Worm (Caenorhabditis elegans) whole organism, L1 larva: Measurements from ENCODE around the gene F38A5.6.

Experiments used
- ceh-90 ChIP-seq: sonication (generic microtip); optimal IDR thresholded peaks from 2 replicates; lab custom pipeline; 2016; ENCODE audit warnings: missing genetic modification characterization, missing compliant biosample characterization
- dpl-1 ChIP-seq, 3 experiments: fragments of 150-350 bp in 2 of 3; sonication (generic microtip) in 1 of 3; optimal IDR thresholded peaks; 2 replicates each; lab custom pipeline; 2014 to 2017; ENCODE audit warnings: missing biosample characterization in 3 of 3, missing genetic modification characterization in 3 of 3, missing genetic modification reagents in 3 of 3
- efl-1 ChIP-seq, 4 experiments: fragments of 150-350 bp; optimal IDR thresholded peaks in 3 of 4; peaks in 1 of 4; 1 replicate in 1 of 4; 2 replicates in 3 of 4; lab custom pipeline; 2014; ENCODE audit warnings: missing biosample characterization in 2 of 4, missing genetic modification characterization in 2 of 4, missing genetic modification reagents in 2 of 4
- egl-27 ChIP-seq, 2 experiments: fragments of 150-350 bp in 1 of 2; sonication (generic microtip); optimal IDR thresholded peaks; 3 replicates each; lab custom pipeline; 2017 to 2018; ENCODE audit warnings: missing biosample characterization in 2 of 2, missing genetic modification characterization in 2 of 2, missing genetic modification reagents in 2 of 2
- hpl-2 ChIP-seq: fragments of 150-350 bp; optimal IDR thresholded peaks from 2 replicates; lab custom pipeline; 2014; ENCODE audit warnings: missing biosample characterization, missing genetic modification reagents, missing genetic modification characterization
- jun-1 ChIP-seq: fragments of 150-350 bp; optimal IDR thresholded peaks from 2 replicates; lab custom pipeline; 2014; ENCODE audit warnings: missing biosample characterization, missing genetic modification reagents, missing genetic modification characterization
- lin-13 ChIP-seq: fragments of 150-350 bp; optimal IDR thresholded peaks from 2 replicates; lab custom pipeline; 2014; ENCODE audit warnings: missing biosample characterization, missing genetic modification reagents, missing genetic modification characterization
- lsy-2 ChIP-seq, 2 experiments: fragments of 150-350 bp; optimal IDR thresholded peaks; 2 replicates each; lab custom pipeline; 2014; ENCODE audit warnings: missing biosample characterization in 2 of 2, missing genetic modification characterization in 2 of 2
- sox-4 ChIP-seq: sonication (generic microtip); optimal IDR thresholded peaks from 2 replicates; lab custom pipeline; 2016; ENCODE audit warnings: missing genetic modification characterization, missing compliant biosample characterization
- sup-37 ChIP-seq: fragments of 200-800 bp; sonication (Bioruptor generic); optimal IDR thresholded peaks from 2 replicates; lab custom pipeline; 2018; ENCODE audit warnings: mild to moderate bottlenecking, missing genetic modification characterization, missing compliant biosample characterization
- unc-30 ChIP-seq: sonication (generic microtip); optimal IDR thresholded peaks from 2 replicates; lab custom pipeline; 2017; ENCODE audit warnings: missing biosample characterization, missing genetic modification characterization
- unc-62 ChIP-seq: fragments of 150-350 bp; optimal IDR thresholded peaks from 2 replicates; lab custom pipeline; 2014; ENCODE audit warnings: missing biosample characterization, missing genetic modification reagents, missing genetic modification characterization
- ztf-11 ChIP-seq, 2 experiments: sonication (generic microtip); optimal IDR thresholded peaks; 2 replicates each; lab custom pipeline; 2016 to 2017; ENCODE audit warnings: missing genetic modification characterization in 2 of 2, missing biosample characterization in 1 of 2, missing compliant biosample characterization in 1 of 2

ce11 chrIV:6572238-6572637 lies 25.0 kb downstream of the F38A5.6 start, which contains the start of gene bicd-1:
- no peak for TF ChIP-seq sox-4 (tag; lab: Kevin White, UChicago)
- TF ChIP-seq egl-27 (tag; optimal IDR thresholded peaks at IDR 0.05; lab: Kevin White, UChicago): no peak
- TF ChIP-seq ceh-90: no peak
- no peak for TF ChIP-seq lin-13 (GFP tag; lab: Kevin White, UChicago)
- TF ChIP-seq lsy-2 (tag; optimal IDR thresholded peaks at IDR 0.05; lab: Kevin White, UChicago): no peak
- TF ChIP-seq dpl-1 (GFP tag; optimal IDR thresholded peaks at IDR 0.05; lab: Kevin White, UChicago): no peak
- TF ChIP-seq unc-62 (GFP tag; lab: Kevin White, UChicago): no peak
- no peak for TF ChIP-seq efl-1 (optimal IDR thresholded peaks at IDR 0.05; lab: Kevin White, UChicago)
- TF ChIP-seq efl-1 (GFP tag; optimal IDR thresholded peaks at IDR 0.05 in 1 of 2; lab: Kevin White, UChicago): no peak
- no peak for TF ChIP-seq jun-1 (tag; lab: Kevin White, UChicago)
- TF ChIP-seq ztf-11 (tag; optimal IDR thresholded peaks at IDR 0.05; lab: Kevin White, UChicago): no peak
- TF ChIP-seq hpl-2 (GFP tag; lab: Kevin White, UChicago): no peak
- TF ChIP-seq sup-37 (GFP tag; lab: Kevin White, UChicago): no peak
- no peak for TF ChIP-seq unc-30
